Fruit fly (Drosophila melanogaster) whole organism, embryonic: Measurements from ENCODE around the gene yellow-e.
A peak's percentile ranks its signal among the peaks of the same experiment; 100 is the strongest.

ENCODE experiments used
- Ada2b ChIP-seq: fragments of 200-800 bp; sonication (Bioruptor generic); IDR thresholded peaks from 2 replicates; pipeline ENCODE4 v1.3.6; 2022; ENCODE audit warnings: missing biosample characterization, missing genetic modification characterization
- Antp ChIP-seq: fragments of 200-800 bp; sonication (Bioruptor generic); optimal IDR thresholded peaks from 3 replicates; lab custom pipeline; 2016; ENCODE audit warnings: missing biosample characterization, missing genetic modification characterization
- Asciz ChIP-seq: fragments of 200-800 bp; sonication (Bioruptor generic); optimal IDR thresholded peaks from 2 replicates; lab custom pipeline; 2017; ENCODE audit warnings: missing biosample characterization, mild to moderate bottlenecking, missing genetic modification characterization, missing genetic modification reagents
- CG10321 ChIP-seq: fragments of 200-800 bp; sonication (Bioruptor generic); IDR thresholded peaks from 2 replicates; pipeline ENCODE4 v1.3.6; 2022; ENCODE audit warnings: missing biosample characterization, missing genetic modification characterization
- CG11504 ChIP-seq: fragments of 200-800 bp; sonication (Bioruptor generic); optimal IDR thresholded peaks from 3 replicates; lab custom pipeline; 2019; ENCODE audit warnings: missing biosample characterization, mild to moderate bottlenecking, missing genetic modification characterization, moderate library complexity
- CG12391 ChIP-seq: fragments of 200-800 bp; sonication (Bioruptor generic); optimal IDR thresholded peaks from 3 replicates; lab custom pipeline; 2018; ENCODE audit warnings: missing biosample characterization, mild to moderate bottlenecking, missing genetic modification characterization, moderate library complexity
- CG12659 ChIP-seq: fragments of 200-800 bp; sonication (Bioruptor generic); optimal IDR thresholded peaks from 3 replicates; lab custom pipeline; 2017; ENCODE audit warnings: mild to moderate bottlenecking, missing biosample characterization, missing genetic modification reagents, missing genetic modification characterization
- CG13296 ChIP-seq: fragments of 200-800 bp; sonication (Bioruptor generic); optimal IDR thresholded peaks from 3 replicates; lab custom pipeline; 2018; ENCODE audit warnings: missing biosample characterization, mild to moderate bottlenecking, missing genetic modification characterization
- CG14014 ChIP-seq: fragments of 200-800 bp; sonication (Bioruptor generic); IDR thresholded peaks from 2 replicates; pipeline ENCODE4 v1.3.6; 2022; ENCODE audit warnings: missing biosample characterization, missing genetic modification characterization
- CG15269 ChIP-seq: fragments of 200-800 bp; sonication (Bioruptor generic); optimal IDR thresholded peaks from 2 replicates; lab custom pipeline; 2018; ENCODE audit warnings: missing biosample characterization, mild to moderate bottlenecking, missing genetic modification characterization, moderate library complexity
- CG15696 ChIP-seq: fragments of 200-800 bp; sonication (Bioruptor generic); optimal IDR thresholded peaks from 2 replicates; lab custom pipeline; 2019; ENCODE audit warnings: missing biosample characterization, mild to moderate bottlenecking, missing genetic modification characterization, moderate library complexity
- CG1647 ChIP-seq: fragments of 200-800 bp; sonication (Bioruptor generic); optimal IDR thresholded peaks from 3 replicates; lab custom pipeline; 2016; ENCODE audit warnings: missing biosample characterization, missing genetic modification characterization
- CG17328 ChIP-seq: fragments of 200-800 bp; sonication (Bioruptor generic); IDR thresholded peaks from 2 replicates; pipeline ENCODE4 v1.3.6; 2022; ENCODE audit warnings: missing biosample characterization, missing genetic modification characterization
- CG18262 ChIP-seq: fragments of 200-800 bp; optimal IDR thresholded peaks from 3 replicates; lab custom pipeline; 2019; ENCODE audit warnings: missing biosample characterization, mild to moderate bottlenecking, missing genetic modification characterization, moderate library complexity
- CG1832 ChIP-seq: fragments of 200-800 bp; sonication (Bioruptor generic); optimal IDR thresholded peaks from 2 replicates; lab custom pipeline; 2017; ENCODE audit warnings: missing biosample characterization, mild to moderate bottlenecking, missing genetic modification characterization, inconsistent platforms
- CG2116 ChIP-seq: fragments of 200-800 bp; sonication (Bioruptor generic); optimal IDR thresholded peaks from 3 replicates; lab custom pipeline; 2018; ENCODE audit warnings: missing biosample characterization, mild to moderate bottlenecking, missing genetic modification characterization
- CG4404 ChIP-seq: fragments of 200-800 bp; sonication (Bioruptor generic); IDR thresholded peaks from 2 replicates; pipeline ENCODE4 v1.3.6; 2022; ENCODE audit warnings: missing biosample characterization, missing genetic modification characterization
- CG4730 ChIP-seq: fragments of 200-800 bp; sonication (Bioruptor generic); IDR thresholded peaks from 2 replicates; pipeline ENCODE4 v1.3.6; 2022; ENCODE audit warnings: missing biosample characterization, missing genetic modification characterization
- CG5245 ChIP-seq: fragments of 200-800 bp; sonication (Bioruptor generic); optimal IDR thresholded peaks from 3 replicates; lab custom pipeline; 2016; ENCODE audit warnings: missing biosample characterization, missing genetic modification characterization
- CG7271 ChIP-seq: fragments of 200-800 bp; sonication (Bioruptor generic); optimal IDR thresholded peaks from 2 replicates; lab custom pipeline; 2018; ENCODE audit warnings: missing biosample characterization, mild to moderate bottlenecking, missing genetic modification characterization, moderate library complexity
- CG7987 ChIP-seq: fragments of 200-800 bp; sonication (Bioruptor generic); optimal IDR thresholded peaks from 2 replicates; lab custom pipeline; 2018; ENCODE audit warnings: missing biosample characterization, mild to moderate bottlenecking, missing genetic modification characterization, moderate library complexity
- CG8944 ChIP-seq: fragments of 200-800 bp; sonication (Bioruptor generic); optimal IDR thresholded peaks from 3 replicates; lab custom pipeline; 2016; ENCODE audit warnings: missing biosample characterization, missing genetic modification characterization
- GATAe ChIP-seq: fragments of 200-800 bp; sonication (Bioruptor generic); conservative IDR thresholded peaks from 2 replicates; pipeline ENCODE4 v1.3.6; 2022; ENCODE audit warnings: missing biosample characterization, missing genetic modification characterization
- Hmr ChIP-seq: fragments of 200-800 bp; sonication (Bioruptor generic); optimal IDR thresholded peaks from 3 replicates; lab custom pipeline; 2017; ENCODE audit warnings: mild to moderate bottlenecking, missing biosample characterization, missing genetic modification reagents, missing genetic modification characterization
- Hr78 ChIP-seq, 2 experiments: fragments of 200-800 bp in 1 of 2; fragments of >200 bp in 1 of 2; sonication (Bioruptor generic) in 1 of 2; optimal IDR thresholded peaks; 2 replicates each; lab custom pipeline; 2017 to 2019; ENCODE audit warnings: missing biosample characterization in 2 of 2, missing genetic modification characterization in 2 of 2, mild to moderate bottlenecking in 1 of 2, moderate library complexity in 1 of 2
- Myb ChIP-seq: fragments of 200-800 bp; sonication (Bioruptor generic); optimal IDR thresholded peaks from 2 replicates; lab custom pipeline; 2016; ENCODE audit warnings: missing biosample characterization, missing genetic modification characterization
- Opbp ChIP-seq: fragments of 200-800 bp; sonication (Bioruptor generic); IDR thresholded peaks from 3 replicates; pipeline ENCODE4 v1.3.6; 2022; ENCODE audit warnings: missing biosample characterization, missing genetic modification characterization; ENCODE audit not compliant: partially characterized antibody
- Poxn ChIP-seq: fragments of 200-800 bp; sonication (Bioruptor generic); IDR thresholded peaks from 2 replicates; pipeline ENCODE4 v1.3.6; 2022; ENCODE audit warnings: missing biosample characterization, missing genetic modification characterization
- Stat92E ChIP-seq, 3 experiments: fragments of >200 bp in 2 of 3; fragments of 200-800 bp in 1 of 3; sonication (Bioruptor generic) in 1 of 3; optimal IDR thresholded peaks; 2 replicates each; lab custom pipeline; 2017 to 2019; ENCODE audit warnings: missing biosample characterization in 3 of 3, missing genetic modification characterization in 3 of 3, mild to moderate bottlenecking in 1 of 3, moderate library complexity in 1 of 3
- TFAM ChIP-seq: fragments of 200-800 bp; sonication (Bioruptor generic); optimal IDR thresholded peaks from 2 replicates; lab custom pipeline; 2017; ENCODE audit warnings: missing biosample characterization, missing genetic modification characterization, inconsistent platforms
- ab ChIP-seq: fragments of 200-800 bp; sonication (Bioruptor generic); optimal IDR thresholded peaks from 2 replicates; lab custom pipeline; 2016; ENCODE audit warnings: missing biosample characterization, missing genetic modification characterization
- az2 ChIP-seq: fragments of 200-800 bp; sonication (Bioruptor generic); optimal IDR thresholded peaks from 3 replicates; lab custom pipeline; 2016; ENCODE audit warnings: missing biosample characterization, missing genetic modification characterization
- bcd ChIP-seq: fragments of 200-800 bp; sonication (Bioruptor generic); optimal IDR thresholded peaks from 2 replicates; lab custom pipeline; 2017; ENCODE audit warnings: missing biosample characterization, mild to moderate bottlenecking, missing genetic modification characterization
- caup ChIP-seq: fragments of 200-800 bp; sonication (Bioruptor generic); optimal IDR thresholded peaks from 3 replicates; lab custom pipeline; 2017; ENCODE audit warnings: missing biosample characterization, mild to moderate bottlenecking, missing genetic modification characterization, moderate library complexity; ENCODE audit not compliant: severe bottlenecking
- cg ChIP-seq: fragments of 200-800 bp; sonication (Bioruptor generic); optimal IDR thresholded peaks from 3 replicates; lab custom pipeline; 2019; ENCODE audit warnings: missing biosample characterization, mild to moderate bottlenecking, missing genetic modification characterization, moderate library complexity
- dm ChIP-seq: fragments of 200-800 bp; sonication (Bioruptor generic); optimal IDR thresholded peaks from 3 replicates; lab custom pipeline; 2016; ENCODE audit warnings: missing biosample characterization, missing genetic modification characterization
- eyg ChIP-seq: fragments of 200-800 bp; sonication (Bioruptor generic); optimal IDR thresholded peaks from 3 replicates; lab custom pipeline; 2016; ENCODE audit warnings: missing biosample characterization, missing genetic modification characterization
- gcm ChIP-seq: fragments of 200-800 bp; sonication (Bioruptor generic); optimal IDR thresholded peaks from 2 replicates; lab custom pipeline; 2019; ENCODE audit warnings: missing biosample characterization, mild to moderate bottlenecking, missing genetic modification characterization, moderate library complexity
- hkb ChIP-seq, 2 experiments: fragments of 200-800 bp in 1 of 2; fragments of >200 bp in 1 of 2; sonication (Bioruptor generic) in 1 of 2; IDR thresholded peaks in 1 of 2; optimal IDR thresholded peaks in 1 of 2; 2 replicates each; pipeline versions ENCODE4 v1.3.6 to Lab custom; 2017 to 2022; ENCODE audit warnings: missing biosample characterization in 1 of 2, missing genetic modification characterization in 1 of 2
- luna ChIP-seq: fragments of 200-800 bp; sonication (Bioruptor generic); optimal IDR thresholded peaks from 2 replicates; lab custom pipeline; 2016; ENCODE audit warnings: missing biosample characterization, missing genetic modification characterization
- nerfin-1 ChIP-seq: fragments of 200-800 bp; sonication (Bioruptor generic); optimal IDR thresholded peaks from 3 replicates; lab custom pipeline; 2019; ENCODE audit warnings: missing biosample characterization, mild to moderate bottlenecking, missing genetic modification characterization, moderate library complexity
- nerfin-2 ChIP-seq: fragments of 200-800 bp; sonication (Bioruptor generic); IDR thresholded peaks from 2 replicates; pipeline ENCODE4 v1.3.6; 2022; ENCODE audit warnings: missing biosample characterization, missing genetic modification characterization; ENCODE audit not compliant: partially characterized antibody
- phol ChIP-seq: fragments of 200-800 bp; sonication (Bioruptor generic); optimal IDR thresholded peaks from 3 replicates; lab custom pipeline; 2018; ENCODE audit warnings: missing biosample characterization, mild to moderate bottlenecking, missing genetic modification characterization, moderate library complexity
- sd ChIP-seq: fragments of 200-800 bp; sonication (Bioruptor generic); optimal IDR thresholded peaks from 3 replicates; lab custom pipeline; 2018; ENCODE audit warnings: missing biosample characterization, mild to moderate bottlenecking, missing genetic modification characterization, moderate library complexity
- sens-2 ChIP-seq: fragments of 200-800 bp; sonication (Bioruptor generic); IDR thresholded peaks from 2 replicates; pipeline ENCODE4 v1.3.6; 2022; ENCODE audit warnings: missing biosample characterization, missing genetic modification characterization
- sqz ChIP-seq: fragments of 200-800 bp; sonication (Bioruptor generic); optimal IDR thresholded peaks from 3 replicates; lab custom pipeline; 2018; ENCODE audit warnings: missing biosample characterization, mild to moderate bottlenecking, missing genetic modification characterization
- tll ChIP-seq, 2 experiments: fragments of 200-800 bp in 1 of 2; fragments of >200 bp in 1 of 2; sonication (Bioruptor generic) in 1 of 2; optimal IDR thresholded peaks; 2 replicates each; lab custom pipeline; 2017 to 2019; ENCODE audit warnings: missing biosample characterization in 2 of 2, missing genetic modification characterization in 2 of 2, mild to moderate bottlenecking in 1 of 2, moderate library complexity in 1 of 2
- wdn ChIP-seq: fragments of 200-800 bp; sonication (Bioruptor generic); IDR thresholded peaks from 2 replicates; pipeline ENCODE4 v1.3.6; 2022; ENCODE audit warnings: missing biosample characterization, missing genetic modification characterization
- zfh2 ChIP-seq: fragments of 200-800 bp; sonication (Bioruptor generic); optimal IDR thresholded peaks from 2 replicates; lab custom pipeline; 2016; ENCODE audit warnings: missing biosample characterization, missing genetic modification characterization

yellow-e gene

dm6 chr3R:13452851-13453255, 37.8 kb upstream of the yellow-e start (continued):
- peak; percentile 4 for TF ChIP-seq sd
- TF ChIP-seq bcd (GFP tag; lab: Kevin White, UChicago) = peak; percentile 70
- TF ChIP-seq CG1832 (GFP tag; lab: Kevin White, UChicago) = no peak
- TF ChIP-seq nerfin-2 = no peak
- TF ChIP-seq caup (GFP tag; lab: Kevin White, UChicago) = peak; percentile 52
- no peak for TF ChIP-seq TFAM (GFP tag; lab: Kevin White, UChicago)
- TF ChIP-seq zfh2 (GFP tag; lab: Kevin White, UChicago) = peak; percentile 71
- peak; percentile 85 for TF ChIP-seq CG12391 (tag; lab: Kevin White, UChicago)
- peak in 1 of 2 experiments; percentile 1 for TF ChIP-seq tll (GFP tag; optimal IDR thresholded peaks at IDR 0.05; lab: Kevin White, UChicago)
- TF ChIP-seq CG5245 (GFP tag; lab: Kevin White, UChicago) = peak; percentile 54
- no peak for TF ChIP-seq cg (GFP tag; lab: Kevin White, UChicago)
- TF ChIP-seq CG14014 (GFP tag; lab: Robert Waterston, UW) = peak; percentile 59
- peak; percentile 33 for TF ChIP-seq CG8944 (GFP tag; lab: Kevin White, UChicago)
- peak; percentile 90 for TF ChIP-seq CG11504 (tag; lab: Kevin White, UChicago)
- TF ChIP-seq CG4730 = peak; percentile 47; the same call in 1 of the 2 replicates
- TF ChIP-seq CG7271 (tag; lab: Kevin White, UChicago) = no peak
- peak; percentile 91 for TF ChIP-seq CG18262 (tag; lab: Kevin White, UChicago)
- TF ChIP-seq CG1647 (GFP tag; lab: Kevin White, UChicago) = peak; percentile 32
- TF ChIP-seq CG7987 (GFP tag; lab: Kevin White, UChicago) = peak; percentile 34
- peak; percentile 52 for TF ChIP-seq CG15696
- TF ChIP-seq Myb (GFP tag; lab: Kevin White, UChicago) = peak; percentile 24
- no peak for TF ChIP-seq sens-2 (GFP tag; lab: Robert Waterston, UW)
- TF ChIP-seq Hmr (GFP tag; lab: Kevin White, UChicago) = peak; percentile 76
- no peak for TF ChIP-seq CG4404 (GFP tag; lab: Robert Waterston, UW)
- peak; percentile 30 for TF ChIP-seq Antp (GFP tag; lab: Kevin White, UChicago)
- no peak for TF ChIP-seq Stat92E (GFP tag; optimal IDR thresholded peaks at IDR 0.05; lab: Kevin White, UChicago)
- TF ChIP-seq CG15269 (tag; lab: Kevin White, UChicago) = peak; percentile 82
- TF ChIP-seq hkb (optimal IDR thresholded peaks at IDR 0.05; lab: Kevin White, UChicago) = no peak
- peak; percentile 65 for TF ChIP-seq hkb (GFP tag; IDR thresholded peaks at IDR 0.05; lab: Robert Waterston, UW)
- TF ChIP-seq Poxn (GFP tag; lab: Robert Waterston, UW) = no peak
- TF ChIP-seq dm (GFP tag; lab: Kevin White, UChicago) = peak; percentile 20
- TF ChIP-seq GATAe (GFP tag; lab: Robert Waterston, UW) = no peak
- peak in 1 of 2 experiments; percentile 56 for TF ChIP-seq Hr78 (GFP tag; optimal IDR thresholded peaks at IDR 0.05; lab: Kevin White, UChicago)
- TF ChIP-seq ab (GFP tag; lab: Kevin White, UChicago) = no peak
- no peak for TF ChIP-seq CG10321 (GFP tag; lab: Robert Waterston, UW)
- peak; percentile 75 for TF ChIP-seq nerfin-1 (tag; lab: Kevin White, UChicago)
- peak; percentile 60 for TF ChIP-seq sqz (GFP tag; lab: Kevin White, UChicago)
- TF ChIP-seq CG13296 (GFP tag; lab: Kevin White, UChicago) = peak; percentile 74
- peak; percentile 70 for TF ChIP-seq Asciz (GFP tag; lab: Kevin White, UChicago)
- TF ChIP-seq gcm = peak; percentile 74
- TF ChIP-seq Opbp (GFP tag; lab: Robert Waterston, UW) = no peak
- peak; percentile 84 for TF ChIP-seq CG12659 (GFP tag; lab: Kevin White, UChicago)
- TF ChIP-seq Ada2b (GFP tag; lab: Robert Waterston, UW) = peak; percentile 64
- no peak for TF ChIP-seq eyg (GFP tag; lab: Kevin White, UChicago)
- TF ChIP-seq CG2116 (GFP tag; lab: Kevin White, UChicago) = peak; percentile 30
- TF ChIP-seq wdn = peak; percentile 32; the same call in 1 of the 2 replicates
- peak; percentile 36; the same call in 1 of the 2 replicates for TF ChIP-seq CG17328 (GFP tag; lab: Robert Waterston, UW)
- peak; percentile 79 for TF ChIP-seq az2
- peak; percentile 90 for TF ChIP-seq phol (tag; lab: Kevin White, UChicago)
- TF ChIP-seq luna (GFP tag; lab: Kevin White, UChicago) = no peak
